Fruit fly (Drosophila melanogaster) whole organism, embryonic: Measurements from ENCODE around the gene Ssadh.
A peak's percentile ranks its signal among the peaks of the same experiment; 100 is the strongest.

Source experiments
- Ada2b ChIP-seq: fragments of 200-800 bp; sonication (Bioruptor generic); IDR thresholded peaks from 2 replicates; pipeline ENCODE4 v1.3.6; 2022; ENCODE audit warnings: missing biosample characterization, missing genetic modification characterization
- Antp ChIP-seq: fragments of 200-800 bp; sonication (Bioruptor generic); optimal IDR thresholded peaks from 3 replicates; lab custom pipeline; 2016; ENCODE audit warnings: missing biosample characterization, missing genetic modification characterization
- Atf-2 ChIP-seq: fragments of 200-800 bp; sonication (Bioruptor generic); optimal IDR thresholded peaks from 2 replicates; lab custom pipeline; 2016; ENCODE audit warnings: missing biosample characterization, missing genetic modification characterization
- BtbVII ChIP-seq: fragments of 200-800 bp; sonication (Bioruptor generic); optimal IDR thresholded peaks from 3 replicates; lab custom pipeline; 2017; ENCODE audit warnings: missing biosample characterization, mild to moderate bottlenecking, missing genetic modification characterization
- Bteb2 ChIP-seq: fragments of 200-800 bp; sonication (Bioruptor generic); optimal IDR thresholded peaks from 2 replicates; lab custom pipeline; 2016; ENCODE audit warnings: missing biosample characterization, missing genetic modification characterization
- CG10267 ChIP-seq: fragments of 200-800 bp; sonication (Bioruptor generic); optimal IDR thresholded peaks from 2 replicates; lab custom pipeline; 2018; ENCODE audit warnings: missing biosample characterization, mild to moderate bottlenecking, missing genetic modification characterization, moderate library complexity
- CG10321 ChIP-seq: fragments of 200-800 bp; sonication (Bioruptor generic); IDR thresholded peaks from 2 replicates; pipeline ENCODE4 v1.3.6; 2022; ENCODE audit warnings: missing biosample characterization, missing genetic modification characterization
- CG10959 ChIP-seq: fragments of 200-800 bp; sonication (Bioruptor generic); IDR thresholded peaks from 2 replicates; pipeline ENCODE4 v1.3.6; 2022; ENCODE audit warnings: missing biosample characterization, missing genetic modification characterization
- CG10979 ChIP-seq: fragments of 200-800 bp; sonication (Bioruptor generic); optimal IDR thresholded peaks from 2 replicates; lab custom pipeline; 2018; ENCODE audit warnings: missing biosample characterization, mild to moderate bottlenecking, missing genetic modification characterization, moderate library complexity
- CG12071 ChIP-seq: fragments of 200-800 bp; sonication (Bioruptor generic); optimal IDR thresholded peaks from 3 replicates; lab custom pipeline; 2018; ENCODE audit warnings: missing biosample characterization, mild to moderate bottlenecking, missing genetic modification characterization
- CG13775 ChIP-seq: fragments of 200-800 bp; sonication (Bioruptor generic); optimal IDR thresholded peaks from 3 replicates; lab custom pipeline; 2017; ENCODE audit warnings: missing biosample characterization, mild to moderate bottlenecking, missing genetic modification characterization
- CG15479 ChIP-seq: fragments of 200-800 bp; sonication (Bioruptor generic); optimal IDR thresholded peaks from 3 replicates; lab custom pipeline; 2019; ENCODE audit warnings: missing biosample characterization, mild to moderate bottlenecking, missing genetic modification characterization, moderate library complexity
- CG15514 ChIP-seq: fragments of 200-800 bp; sonication (Bioruptor generic); optimal IDR thresholded peaks from 3 replicates; lab custom pipeline; 2017; ENCODE audit warnings: missing biosample characterization, missing genetic modification characterization, mild to moderate bottlenecking, moderate library complexity, missing genetic modification reagents
- CG16813 ChIP-seq: fragments of 200-800 bp; sonication (Bioruptor generic); IDR thresholded peaks from 3 replicates; pipeline ENCODE4 v1.3.6; 2022; ENCODE audit warnings: missing biosample characterization, missing genetic modification characterization; ENCODE audit not compliant: partially characterized antibody
- CG17361 ChIP-seq: fragments of 200-800 bp; sonication (Bioruptor generic); IDR thresholded peaks from 3 replicates; pipeline ENCODE4 v1.3.6; 2022; ENCODE audit warnings: missing biosample characterization, missing genetic modification characterization
- CG18262 ChIP-seq: fragments of 200-800 bp; optimal IDR thresholded peaks from 3 replicates; lab custom pipeline; 2019; ENCODE audit warnings: missing biosample characterization, mild to moderate bottlenecking, missing genetic modification characterization, moderate library complexity
- CG18476 ChIP-seq: fragments of 200-800 bp; sonication (Bioruptor generic); optimal IDR thresholded peaks from 2 replicates; lab custom pipeline; 2016; ENCODE audit warnings: missing biosample characterization, mild to moderate bottlenecking, missing genetic modification characterization
- CG32767 ChIP-seq: fragments of 200-800 bp; sonication (Bioruptor generic); IDR thresholded peaks from 2 replicates; pipeline ENCODE4 v1.3.6; 2022; ENCODE audit warnings: missing biosample characterization, missing genetic modification characterization
- CG3281 ChIP-seq: fragments of 200-800 bp; sonication (Bioruptor generic); optimal IDR thresholded peaks from 3 replicates; lab custom pipeline; 2017; ENCODE audit warnings: missing biosample characterization, mild to moderate bottlenecking, missing genetic modification characterization
- CG33557 ChIP-seq: fragments of 200-800 bp; sonication (Bioruptor generic); optimal IDR thresholded peaks from 2 replicates; lab custom pipeline; 2019; ENCODE audit warnings: missing biosample characterization, mild to moderate bottlenecking, missing genetic modification characterization, moderate library complexity
- CG4328 ChIP-seq: fragments of 200-800 bp; sonication (Bioruptor generic); optimal IDR thresholded peaks from 3 replicates; lab custom pipeline; 2017; ENCODE audit warnings: missing biosample characterization, missing genetic modification reagents, missing genetic modification characterization
- CG43689 ChIP-seq: fragments of 200-800 bp; sonication (Bioruptor generic); IDR thresholded peaks from 2 replicates; pipeline ENCODE4 v1.3.6; 2022; ENCODE audit warnings: missing biosample characterization, missing genetic modification characterization
- CG4820 ChIP-seq: fragments of 200-800 bp; sonication (Bioruptor generic); optimal IDR thresholded peaks from 3 replicates; lab custom pipeline; 2016; ENCODE audit warnings: missing biosample characterization, missing genetic modification characterization
- CG6813 ChIP-seq: fragments of 200-800 bp; sonication (Bioruptor generic); optimal IDR thresholded peaks from 2 replicates; lab custom pipeline; 2017; ENCODE audit warnings: missing biosample characterization, missing genetic modification characterization, mild to moderate bottlenecking, moderate library complexity, missing genetic modification reagents
- CG6854 ChIP-seq: fragments of 200-800 bp; sonication (Bioruptor generic); optimal IDR thresholded peaks from 3 replicates; lab custom pipeline; 2017; ENCODE audit warnings: missing biosample characterization, mild to moderate bottlenecking, missing genetic modification characterization
- D19A ChIP-seq: fragments of 200-800 bp; optimal IDR thresholded peaks from 3 replicates; lab custom pipeline; 2019; ENCODE audit warnings: missing biosample characterization, mild to moderate bottlenecking, missing genetic modification characterization, moderate library complexity
- D19B ChIP-seq: fragments of 200-800 bp; sonication (Bioruptor generic); optimal IDR thresholded peaks from 2 replicates; lab custom pipeline; 2017; ENCODE audit warnings: missing biosample characterization, mild to moderate bottlenecking, missing genetic modification characterization
- Ets65A ChIP-seq: fragments of 200-800 bp; sonication (Bioruptor generic); peaks from one replicate; lab custom pipeline; 2016; ENCODE audit warnings: missing biosample characterization, missing genetic modification characterization
- H15 ChIP-seq: fragments of 200-800 bp; sonication (Bioruptor generic); IDR thresholded peaks from 3 replicates; pipeline ENCODE4 v1.3.6; 2022; ENCODE audit warnings: missing biosample characterization, missing genetic modification characterization
- Hmr ChIP-seq: fragments of 200-800 bp; sonication (Bioruptor generic); optimal IDR thresholded peaks from 3 replicates; lab custom pipeline; 2017; ENCODE audit warnings: mild to moderate bottlenecking, missing biosample characterization, missing genetic modification reagents, missing genetic modification characterization
- MESR4 ChIP-seq: fragments of 200-800 bp; sonication (Bioruptor generic); optimal IDR thresholded peaks from 2 replicates; lab custom pipeline; 2018; ENCODE audit warnings: missing biosample characterization, mild to moderate bottlenecking, missing genetic modification characterization, moderate library complexity
- Neu2 ChIP-seq: fragments of 200-800 bp; sonication (Bioruptor generic); optimal IDR thresholded peaks from 3 replicates; lab custom pipeline; 2016; ENCODE audit warnings: missing biosample characterization, missing genetic modification characterization, borderline replicate concordance
- Ssrp ChIP-seq: fragments of 200-800 bp; sonication (Bioruptor generic); optimal IDR thresholded peaks from 2 replicates; lab custom pipeline; 2018; ENCODE audit warnings: missing biosample characterization, mild to moderate bottlenecking, missing genetic modification characterization, moderate library complexity
- TFAM ChIP-seq: fragments of 200-800 bp; sonication (Bioruptor generic); optimal IDR thresholded peaks from 2 replicates; lab custom pipeline; 2017; ENCODE audit warnings: missing biosample characterization, missing genetic modification characterization, inconsistent platforms
- corto ChIP-seq: fragments of 200-800 bp; sonication (Bioruptor generic); optimal IDR thresholded peaks from 2 replicates; lab custom pipeline; 2016; ENCODE audit warnings: missing biosample characterization, mild to moderate bottlenecking, missing genetic modification characterization, moderate library complexity
- cwo ChIP-seq: fragments of 200-800 bp; sonication (Bioruptor generic); optimal IDR thresholded peaks from 3 replicates; lab custom pipeline; 2017; ENCODE audit warnings: missing biosample characterization, missing genetic modification characterization, mild to moderate bottlenecking, moderate library complexity, missing genetic modification reagents
- dati ChIP-seq: fragments of 200-800 bp; sonication (Bioruptor generic); IDR thresholded peaks from 2 replicates; pipeline ENCODE4 v1.3.6; 2022; ENCODE audit warnings: missing biosample characterization, missing genetic modification characterization
- dysf ChIP-seq: fragments of 200-800 bp; sonication (Bioruptor generic); IDR thresholded peaks from 3 replicates; pipeline ENCODE4 v1.3.6; 2022; ENCODE audit warnings: missing biosample characterization, missing genetic modification characterization
- gem ChIP-seq: fragments of 200-800 bp; sonication (Bioruptor generic); optimal IDR thresholded peaks from 2 replicates; lab custom pipeline; 2019; ENCODE audit warnings: missing biosample characterization, mild to moderate bottlenecking, missing genetic modification characterization, moderate library complexity
- gsb-n ChIP-seq: fragments of 200-800 bp; sonication (Bioruptor generic); optimal IDR thresholded peaks from 3 replicates; lab custom pipeline; 2018; ENCODE audit warnings: missing biosample characterization, mild to moderate bottlenecking, missing genetic modification characterization
- lbe ChIP-seq: fragments of 200-800 bp; sonication (Bioruptor generic); optimal IDR thresholded peaks from 2 replicates; lab custom pipeline; 2016; ENCODE audit warnings: missing biosample characterization, mild to moderate bottlenecking, missing genetic modification characterization
- mirr ChIP-seq: fragments of 200-800 bp; sonication (Bioruptor generic); optimal IDR thresholded peaks from 3 replicates; lab custom pipeline; 2018; ENCODE audit warnings: missing biosample characterization, mild to moderate bottlenecking, missing genetic modification characterization
- row ChIP-seq: fragments of 200-800 bp; sonication (Bioruptor generic); IDR thresholded peaks from 3 replicates; pipeline ENCODE4 v1.3.6; 2022; ENCODE audit warnings: missing biosample characterization, missing genetic modification characterization
- stwl ChIP-seq: fragments of 200-800 bp; sonication (Bioruptor generic); optimal IDR thresholded peaks from 3 replicates; lab custom pipeline; 2018; ENCODE audit warnings: missing biosample characterization, mild to moderate bottlenecking, missing genetic modification characterization, moderate library complexity
- tin ChIP-seq: fragments of 200-800 bp; sonication (Bioruptor generic); optimal IDR thresholded peaks from 3 replicates; lab custom pipeline; 2016; ENCODE audit warnings: missing biosample characterization, missing genetic modification characterization
- tll ChIP-seq, 2 experiments: fragments of 200-800 bp in 1 of 2; fragments of >200 bp in 1 of 2; sonication (Bioruptor generic) in 1 of 2; optimal IDR thresholded peaks; 2 replicates each; lab custom pipeline; 2017 to 2019; ENCODE audit warnings: missing biosample characterization in 2 of 2, missing genetic modification characterization in 2 of 2, mild to moderate bottlenecking in 1 of 2, moderate library complexity in 1 of 2
- tna ChIP-seq: fragments of 200-800 bp; sonication (Bioruptor generic); IDR thresholded peaks from 2 replicates; pipeline ENCODE4 v1.3.6; 2022; ENCODE audit warnings: missing biosample characterization, missing genetic modification characterization; ENCODE audit not compliant: partially characterized antibody
- twi ChIP-seq: fragments of 200-800 bp; optimal IDR thresholded peaks from 2 replicates; lab custom pipeline; 2019; ENCODE audit warnings: missing biosample characterization, mild to moderate bottlenecking, missing genetic modification characterization, moderate library complexity

Ssadh gene

dm6 chr3R:25637294-25638174 lies 10.8 kb upstream of the Ssadh start, which contains the start of gene jigr1 (continued):
- peak; percentile 19 for TF ChIP-seq CG4820 (GFP tag; lab: Kevin White, UChicago)
- no peak for TF ChIP-seq Antp
- no peak for TF ChIP-seq tna (GFP tag; lab: Robert Waterston, UW)
- TF ChIP-seq CG17361 (GFP tag; lab: Robert Waterston, UW), result peak; percentile 67; the same call in 2 of the 3 replicates
- TF ChIP-seq D19A (tag; lab: Kevin White, UChicago), result peak; percentile 96
- TF ChIP-seq Bteb2 (GFP tag; lab: Kevin White, UChicago), result no peak
- peak; percentile 64 to 92 for TF ChIP-seq tll (GFP tag; optimal IDR thresholded peaks at IDR 0.05; lab: Kevin White, UChicago)
- no peak for TF ChIP-seq TFAM
- no peak for TF ChIP-seq Atf-2
- no peak for TF ChIP-seq mirr (GFP tag; lab: Kevin White, UChicago)
- TF ChIP-seq gsb-n (tag; lab: Kevin White, UChicago), result peak; percentile 33
- peak; percentile 3 for TF ChIP-seq stwl (tag; lab: Kevin White, UChicago)
- TF ChIP-seq CG6813 (GFP tag; lab: Kevin White, UChicago), result peak; percentile 52
- TF ChIP-seq dati, result no peak
- TF ChIP-seq CG16813 (GFP tag; lab: Robert Waterston, UW), result no peak
- TF ChIP-seq Hmr, result no peak
- peak; percentile 67 for TF ChIP-seq CG15479 (GFP tag; lab: Kevin White, UChicago)
- peak; percentile 70 for TF ChIP-seq CG10959 (GFP tag; lab: Robert Waterston, UW)
- no peak for TF ChIP-seq MESR4 (GFP tag; lab: Kevin White, UChicago)
- peak; percentile 91 for TF ChIP-seq D19B (GFP tag; lab: Kevin White, UChicago)
- peak; percentile 78 for TF ChIP-seq CG10267 (tag; lab: Kevin White, UChicago)
- TF ChIP-seq CG3281 (GFP tag; lab: Kevin White, UChicago), result no peak
- TF ChIP-seq CG10321 (GFP tag; lab: Robert Waterston, UW), result no peak
- peak; percentile 27 for TF ChIP-seq corto (GFP tag; lab: Kevin White, UChicago)
- peak; percentile 77 for TF ChIP-seq CG10979 (tag; lab: Kevin White, UChicago)
- TF ChIP-seq Ada2b, result no peak
- TF ChIP-seq CG4328, result no peak
- peak; percentile 86 for TF ChIP-seq row
- TF ChIP-seq CG15514, result no peak
- peak; percentile 77 for TF ChIP-seq CG18262 (tag; lab: Kevin White, UChicago)
- TF ChIP-seq Ssrp (tag; lab: Kevin White, UChicago), result peak; percentile 22
- TF ChIP-seq cwo (GFP tag; lab: Kevin White, UChicago), result no peak
- peak; percentile 33 for TF ChIP-seq twi
- TF ChIP-seq BtbVII (GFP tag; lab: Kevin White, UChicago), result no peak
- TF ChIP-seq Ets65A (GFP tag; lab: Kevin White, UChicago), result peak; percentile 90
- TF ChIP-seq Neu2 (GFP tag; lab: Kevin White, UChicago), result peak; percentile 70
- no peak for TF ChIP-seq CG6854 (GFP tag; lab: Kevin White, UChicago)
- peak; percentile 60 for TF ChIP-seq CG13775 (GFP tag; lab: Kevin White, UChicago)
- TF ChIP-seq CG18476 (GFP tag; lab: Kevin White, UChicago), result peak; percentile 21
- TF ChIP-seq lbe (GFP tag; lab: Kevin White, UChicago), result peak; percentile 51
- TF ChIP-seq gem (tag; lab: Kevin White, UChicago), result peak; percentile 67
- peak; percentile 63 for TF ChIP-seq CG33557 (GFP tag; lab: Kevin White, UChicago)
- peak; percentile 8; the same call in 1 of the 3 replicates for TF ChIP-seq dysf (GFP tag; lab: Robert Waterston, UW)
- no peak for TF ChIP-seq CG12071 (GFP tag; lab: Kevin White, UChicago)
- TF ChIP-seq tin (GFP tag; lab: Kevin White, UChicago), result peak; percentile 5
- TF ChIP-seq CG43689 (GFP tag; lab: Robert Waterston, UW), result no peak
- no peak for TF ChIP-seq CG32767
- TF ChIP-seq H15 (GFP tag; lab: Robert Waterston, UW), result no peak
